Worm (Caenorhabditis elegans): ENCODE data around the gene ZK1248.17.

ZK1248.17 gene

ce11 chrII:5806563-5806962, 38.8 kb downstream of the ZK1248.17 start:
- TF ChIP-seq ztf-7 (tag; optimal IDR thresholded peaks at IDR 0.05) (no peak), daf-12 (tag; optimal IDR thresholded peaks at IDR 0.05) (no peak), nhr-77 (tag; optimal IDR thresholded peaks at IDR 0.05) (peak; percentile 52), dmd-6 (GFP tag; IDR thresholded peaks at IDR 0.05) (peak; percentile 89), ceh-28 (tag; optimal IDR thresholded peaks at IDR 0.05) (no peak), daf-16 (GFP tag; optimal IDR thresholded peaks at IDR 0.05) (no peak), daf-16 (tag; optimal IDR thresholded peaks at IDR 0.05) (peak; percentile 38), lin-1 (GFP tag; IDR thresholded peaks at IDR 0.05) (0 out of 2 replicates have a peak, but pooled peaks have one; percentile 26), nhr-41 (GFP tag; IDR thresholded peaks at IDR 0.05) (peak; percentile 60; the same call in 1 of the 2 replicates), ZK337.2 (GFP tag; IDR thresholded peaks at IDR 0.05) (no peak), zip-2 (tag; optimal IDR thresholded peaks at IDR 0.05) (no peak), daf-8 (GFP tag; IDR thresholded peaks at IDR 0.05) (no peak), hlh-11 (tag; optimal IDR thresholded peaks at IDR 0.05) (peak; percentile 64), dve-1 (tag; optimal IDR thresholded peaks at IDR 0.05; ENCODE audit: insufficient read depth) (peak; percentile 28), nhr-28 (tag; optimal IDR thresholded peaks at IDR 0.05) (peak; percentile 90), pqm-1 (tag; optimal IDR thresholded peaks at IDR 0.05) (peak; percentile 92)

- TF ChIP-seq ceh-44 (GFP tag; IDR thresholded peaks at IDR 0.05) (no peak), pqm-1 (tag; optimal IDR thresholded peaks at IDR 0.05) (peak; percentile 19), attf-4 (tag; optimal IDR thresholded peaks at IDR 0.05) (no peak), dmd-6 (GFP tag; IDR thresholded peaks at IDR 0.05) (peak; percentile 46), php-3 (GFP tag; IDR thresholded peaks at IDR 0.05) (peak; percentile 46; the same call in 1 of the 2 replicates), lin-39 (tag; optimal IDR thresholded peaks at IDR 0.05) (no peak), daf-16 (GFP tag; optimal IDR thresholded peaks at IDR 0.05) (no peak), daf-16 (tag; optimal IDR thresholded peaks at IDR 0.05) (peak; percentile 88), mdl-1 (tag; optimal IDR thresholded peaks at IDR 0.05) (peak in 1 of 2 experiments; percentile 3), nhr-28 (tag; optimal IDR thresholded peaks at IDR 0.05) (peak; percentile 23), hlh-11 (tag; optimal IDR thresholded peaks at IDR 0.05) (peak; percentile 38), dve-1 (tag; optimal IDR thresholded peaks at IDR 0.05; ENCODE audit: insufficient read depth) (peak; percentile 4), hlh-30 (tag; optimal IDR thresholded peaks at IDR 0.05; ENCODE audit: insufficient read depth) (peak; percentile 45), ceh-32 (tag; optimal IDR thresholded peaks at IDR 0.05; ENCODE audit: poor library complexity) (no peak), rbr-2 (tag; optimal IDR thresholded peaks at IDR 0.05) (no peak)
Measured at ce11 chrII:5805303-5805702, 40.0 kb downstream of the ZK1248.17 start, which contains the start of gene K05F1.10. TSS of gene K05F1.10 (minus strand) at chrII:5805473.

ce11 chrII:5804288-5804687, 41.1 kb downstream of the ZK1248.17 start:
- TF ChIP-seq dmd-9 (GFP tag; IDR thresholded peaks at IDR 0.05) (no peak), gei-8 (GFP tag; optimal IDR thresholded peaks at IDR 0.05) (no peak), madf-5 (GFP tag; IDR thresholded peaks at IDR 0.05) (no peak), snpc-4 (tag; optimal IDR thresholded peaks at IDR 0.05) (no peak), ZK546.5 (tag; optimal IDR thresholded peaks at IDR 0.05) (no peak), zfp-2 (tag; optimal IDR thresholded peaks at IDR 0.05) (no peak), duxl-1 (tag; optimal IDR thresholded peaks at IDR 0.05; ENCODE audit: poor library complexity) (no peak), lir-3 (tag; optimal IDR thresholded peaks at IDR 0.05) (no peak), daf-19 (GFP tag; conservative IDR thresholded peaks at IDR 0.05) (no peak), hlh-11 (tag; optimal IDR thresholded peaks at IDR 0.05) (peak; percentile 21), zip-11 (GFP tag; IDR thresholded peaks at IDR 0.05) (no peak), D1046.2 (GFP tag; IDR thresholded peaks at IDR 0.05) (no peak), ceh-28 (tag; optimal IDR thresholded peaks at IDR 0.05) (no peak), vab-7 (GFP tag; IDR thresholded peaks at IDR 0.05) (no peak), set-16 (GFP tag; IDR thresholded peaks at IDR 0.05) (no peak), T20F7.1 (GFP tag; optimal IDR thresholded peaks at IDR 0.05) (peak; percentile 41), lin-39 (tag; optimal IDR thresholded peaks at IDR 0.05) (no peak), hmg-1.1 (GFP tag; IDR thresholded peaks at IDR 0.05) (no peak), php-3 (GFP tag; IDR thresholded peaks at IDR 0.05) (peak; percentile 96), F49E8.2 (tag; optimal IDR thresholded peaks at IDR 0.05; ENCODE audit: borderline replicate concordance) (no peak), egl-43 (GFP tag; IDR thresholded peaks at IDR 0.05) (no peak), lin-15B (tag; optimal IDR thresholded peaks at IDR 0.05) (no peak), F37D6.2 (tag; optimal IDR thresholded peaks at IDR 0.05) (no peak), daf-12 (tag; optimal IDR thresholded peaks at IDR 0.05) (no peak), lsy-2 (tag; optimal IDR thresholded peaks at IDR 0.05) (no peak), daf-8 (GFP tag; IDR thresholded peaks at IDR 0.05) (no peak), aha-1 (tag) (no peak), nhr-102 (tag; optimal IDR thresholded peaks at IDR 0.05) (no peak), sdz-12 (GFP tag; optimal IDR thresholded peaks at IDR 0.05) (no peak)
